Worm (Caenorhabditis elegans) whole organism, L3 larva: ENCODE results near the gene mip-2.

Experiments
- R02D3.7 ChIP-seq: fragments of 150-350 bp; optimal IDR thresholded peaks from 2 replicates; lab custom pipeline; 2014; ENCODE audit warnings: missing biosample characterization, missing genetic modification characterization
- ZK546.5 ChIP-seq: sonication (generic microtip); optimal IDR thresholded peaks from 2 replicates; lab custom pipeline; 2017; ENCODE audit warnings: missing biosample characterization, missing genetic modification characterization
- ceh-28 ChIP-seq: fragments of 150-350 bp; optimal IDR thresholded peaks from 2 replicates; lab custom pipeline; 2014; ENCODE audit warnings: missing biosample characterization, missing genetic modification reagents, missing genetic modification characterization
- ceh-82 ChIP-seq: fragments of 150-350 bp; optimal IDR thresholded peaks from 2 replicates; lab custom pipeline; 2014; ENCODE audit warnings: missing biosample characterization, missing genetic modification characterization
- ceh-9 ChIP-seq: sonication (generic microtip); optimal IDR thresholded peaks from 2 replicates; lab custom pipeline; 2018; ENCODE audit warnings: missing biosample characterization, missing genetic modification characterization
- daf-12 ChIP-seq: fragments of 150-350 bp; optimal IDR thresholded peaks from 2 replicates; lab custom pipeline; 2014; ENCODE audit warnings: missing biosample characterization, missing genetic modification reagents, missing genetic modification characterization
- egl-27 ChIP-seq: sonication (generic microtip); optimal IDR thresholded peaks from 4 replicates; lab custom pipeline; 2017; ENCODE audit warnings: missing biosample characterization, missing genetic modification reagents, missing genetic modification characterization
- egl-5 ChIP-seq: fragments of 150-350 bp; optimal IDR thresholded peaks from 2 replicates; lab custom pipeline; 2017; ENCODE audit warnings: missing biosample characterization, missing genetic modification reagents, missing genetic modification characterization, inconsistent platforms
- elt-3 ChIP-seq, 3 experiments: fragments of 150-350 bp in 1 of 3; sonication (generic microtip) in 2 of 3; optimal IDR thresholded peaks; 2 replicates in 2 of 3; 4 replicates in 1 of 3; lab custom pipeline; 2014 to 2017; ENCODE audit warnings: missing biosample characterization in 3 of 3, missing genetic modification characterization in 3 of 3
- eor-1 ChIP-seq, 2 experiments: fragments of 150-350 bp; optimal IDR thresholded peaks; 2 replicates each; lab custom pipeline; 2014 to 2018; ENCODE audit warnings: missing biosample characterization in 2 of 2, missing genetic modification characterization in 2 of 2
- fkh-10 ChIP-seq: sonication (generic microtip); optimal IDR thresholded peaks from 2 replicates; lab custom pipeline; 2017; ENCODE audit warnings: missing biosample characterization, missing genetic modification reagents, missing genetic modification characterization
- fkh-2 ChIP-seq: fragments of 150-350 bp; optimal IDR thresholded peaks from 2 replicates; lab custom pipeline; 2014; ENCODE audit warnings: missing biosample characterization, missing genetic modification reagents, missing genetic modification characterization
- fos-1 ChIP-seq: fragments of 150-350 bp; optimal IDR thresholded peaks from 2 replicates; lab custom pipeline; 2014; ENCODE audit warnings: missing biosample characterization, missing genetic modification characterization
- hmg-11 ChIP-seq: sonication (generic microtip); optimal IDR thresholded peaks from 2 replicates; lab custom pipeline; 2016; ENCODE audit warnings: missing genetic modification characterization, missing compliant biosample characterization
- jun-1 ChIP-seq: fragments of 150-350 bp; optimal IDR thresholded peaks from 2 replicates; lab custom pipeline; 2014; ENCODE audit warnings: missing biosample characterization, missing genetic modification reagents, missing genetic modification characterization
- lin-15B ChIP-seq: fragments of 150-350 bp; optimal IDR thresholded peaks from 2 replicates; lab custom pipeline; 2014; ENCODE audit warnings: missing biosample characterization, missing genetic modification characterization
- lin-39 ChIP-seq: fragments of 150-350 bp; optimal IDR thresholded peaks from 2 replicates; lab custom pipeline; 2018; ENCODE audit warnings: missing biosample characterization, missing genetic modification reagents, missing genetic modification characterization
- mdl-1 ChIP-seq: fragments of 150-350 bp; optimal IDR thresholded peaks from 2 replicates; lab custom pipeline; 2014; ENCODE audit warnings: missing biosample characterization, missing genetic modification characterization
- mml-1 ChIP-seq: fragments of 150-350 bp; sonication (generic microtip); optimal IDR thresholded peaks from 3 replicates; lab custom pipeline; 2014; ENCODE audit warnings: missing biosample characterization, missing genetic modification characterization
- nhr-12 ChIP-seq: fragments of 150-350 bp; optimal IDR thresholded peaks from 2 replicates; lab custom pipeline; 2014; ENCODE audit warnings: missing biosample characterization, missing genetic modification characterization
- nhr-23 ChIP-seq: fragments of 150-350 bp; optimal IDR thresholded peaks from 2 replicates; lab custom pipeline; 2014; ENCODE audit warnings: missing biosample characterization, missing genetic modification reagents, missing genetic modification characterization
- nhr-237 ChIP-seq: fragments of 150-350 bp; optimal IDR thresholded peaks from 2 replicates; lab custom pipeline; 2014; ENCODE audit warnings: missing biosample characterization, missing genetic modification characterization
- nhr-25 ChIP-seq: sonication (generic microtip); optimal IDR thresholded peaks from 2 replicates; lab custom pipeline; 2017; ENCODE audit warnings: missing biosample characterization, missing genetic modification characterization
- nhr-28 ChIP-seq: fragments of 150-350 bp; optimal IDR thresholded peaks from 2 replicates; lab custom pipeline; 2014; ENCODE audit warnings: missing biosample characterization, missing genetic modification characterization
- nhr-43 ChIP-seq: sonication (generic microtip); optimal IDR thresholded peaks from 2 replicates; lab custom pipeline; 2016; ENCODE audit warnings: mild to moderate bottlenecking, missing genetic modification characterization, missing compliant biosample characterization; ENCODE audit not compliant: poor library complexity, severe bottlenecking
- nhr-67 ChIP-seq: fragments of 150-350 bp; optimal IDR thresholded peaks from 2 replicates; lab custom pipeline; 2014; ENCODE audit warnings: missing biosample characterization, missing genetic modification characterization
- nhr-76 ChIP-seq: fragments of 150-350 bp; sonication (generic microtip); optimal IDR thresholded peaks from 5 replicates; lab custom pipeline; 2014; ENCODE audit warnings: missing biosample characterization, missing genetic modification characterization
- pqm-1 ChIP-seq: fragments of 150-350 bp; optimal IDR thresholded peaks from 2 replicates; lab custom pipeline; 2017; ENCODE audit warnings: missing biosample characterization, missing genetic modification characterization, inconsistent platforms
- sea-2 ChIP-seq: fragments of 150-350 bp; sonication (generic microtip); optimal IDR thresholded peaks from 4 replicates; lab custom pipeline; 2014; ENCODE audit warnings: missing biosample characterization, missing genetic modification reagents, missing genetic modification characterization
- snpc-4 ChIP-seq: fragments of 150-350 bp; optimal IDR thresholded peaks from 2 replicates; lab custom pipeline; 2014; ENCODE audit warnings: missing biosample characterization, missing genetic modification characterization
- unc-39 ChIP-seq: sonication (generic microtip); optimal IDR thresholded peaks from 4 replicates; lab custom pipeline; 2017; ENCODE audit warnings: missing biosample characterization, missing genetic modification characterization
- unc-62 ChIP-seq: fragments of 150-350 bp; sonication (generic microtip); optimal IDR thresholded peaks from 4 replicates; lab custom pipeline; 2014; ENCODE audit warnings: missing biosample characterization, missing genetic modification reagents, missing genetic modification characterization
- ztf-11 ChIP-seq: fragments of 150-350 bp; optimal IDR thresholded peaks from 2 replicates; lab custom pipeline; 2014; ENCODE audit warnings: missing biosample characterization, missing genetic modification characterization
- ztf-4 ChIP-seq: fragments of 150-350 bp; optimal IDR thresholded peaks from 2 replicates; lab custom pipeline; 2014; ENCODE audit warnings: missing biosample characterization, missing genetic modification characterization

The mip-2 gene

DNA sequence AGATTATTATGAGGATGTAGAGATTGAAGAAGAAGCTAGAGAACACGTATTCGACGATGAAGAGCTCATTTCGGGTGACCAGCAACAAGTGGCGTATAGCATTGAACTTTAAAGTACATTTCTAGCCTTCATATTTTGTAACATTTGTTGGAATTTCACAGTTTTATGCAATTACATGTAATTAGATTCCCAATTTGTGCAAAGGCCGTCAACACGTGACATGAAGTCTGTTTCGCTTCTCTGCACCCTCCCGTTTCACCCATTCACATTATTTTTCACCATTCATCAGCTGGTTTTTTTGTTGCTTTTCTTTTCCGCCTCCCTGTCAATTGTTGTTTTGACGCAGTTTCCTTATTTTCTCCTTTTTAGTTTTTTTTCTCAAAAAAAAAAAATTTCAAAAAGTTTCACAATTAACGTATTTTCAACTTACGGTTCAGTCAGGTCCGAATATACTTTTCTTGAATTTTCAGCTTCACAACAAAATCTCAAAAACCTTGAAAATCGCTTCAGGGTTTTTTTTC, 44.6 kb downstream of the mip-2 start, which contains the start of gene sde-2:
Gene sde-2 (plus strand): TSS at position 471 of the 521 bp plus-strand sequence.
- peak; percentile 4 for TF ChIP-seq lin-39 (tag; lab: Kevin White, UChicago)
- TF ChIP-seq fos-1 (tag; lab: Kevin White, UChicago), result no peak
- peak; percentile 35 for TF ChIP-seq egl-5
- TF ChIP-seq, all 47 proteins: peak for 2

ce11 chrV:13625517-13626097, 46.2 kb downstream of the mip-2 start, which contains the start of the genes nduv-2 and F53F4.12:
nduv-2 (minus strand) TSS chrV:13625567.
F53F4.12 (plus strand) TSS chrV:13626047.
- peak; percentile 86 for TF ChIP-seq R02D3.7 (tag; lab: Kevin White, UChicago)
- no peak for TF ChIP-seq lin-39 (tag; lab: Kevin White, UChicago)
- TF ChIP-seq snpc-4 (tag; lab: Kevin White, UChicago), result peak; percentile 13
- TF ChIP-seq hmg-11 (tag; lab: Kevin White, UChicago), result peak; percentile 64
- peak; percentile 10 for TF ChIP-seq nhr-25 (tag; lab: Kevin White, UChicago)
- peak; percentile 89 for TF ChIP-seq lin-15B (tag; lab: Kevin White, UChicago)
- TF ChIP-seq egl-27 (tag; lab: Kevin White, UChicago), result no peak
- TF ChIP-seq pqm-1, result peak; percentile 1

ce11 chrV:13624424-13624823, 47.3 kb downstream of the mip-2 start, which contains the start of gene F53F4.11:
F53F4.11 (minus strand) TSS chrV:13624524.
- no peak for TF ChIP-seq mml-1 (tag; lab: Kevin White, UChicago)
- no peak for TF ChIP-seq nhr-237 (tag; lab: Kevin White, UChicago)
- no peak for TF ChIP-seq ztf-4 (tag; lab: Kevin White, UChicago)
- no peak for TF ChIP-seq ceh-9
- no peak for TF ChIP-seq ztf-11 (tag; lab: Kevin White, UChicago)
- TF ChIP-seq mdl-1 (tag; lab: Kevin White, UChicago), result no peak

ce11 chrV:13621720-13622119, 50.0 kb downstream of the mip-2 start, which contains the start of gene F53F4.16:
F53F4.16 (minus strand) TSS chrV:13621820.
- TF ChIP-seq nhr-23 (tag; lab: Kevin White, UChicago) (no peak), jun-1 (tag; lab: Kevin White, UChicago) (no peak), egl-27 (tag; lab: Kevin White, UChicago) (no peak), nhr-12 (tag; lab: Kevin White, UChicago) (no peak), fkh-10 (GFP tag; lab: Kevin White, UChicago) (no peak), ceh-28 (tag; lab: Kevin White, UChicago) (no peak), sea-2 (GFP tag; lab: Kevin White, UChicago) (no peak), unc-62 (GFP tag; lab: Kevin White, UChicago) (no peak), ZK546.5 (tag; lab: Kevin White, UChicago) (no peak), eor-1 (tag; optimal IDR thresholded peaks at IDR 0.05; lab: Kevin White, UChicago) (no peak), unc-39 (tag; lab: Kevin White, UChicago) (no peak), mdl-1 (tag; lab: Kevin White, UChicago) (no peak), fkh-2 (tag; lab: Kevin White, UChicago) (no peak), hmg-11 (tag; lab: Kevin White, UChicago) (no peak), snpc-4 (tag; lab: Kevin White, UChicago) (no peak), daf-12 (tag; lab: Kevin White, UChicago) (no peak), mml-1 (tag; lab: Kevin White, UChicago) (no peak), nhr-28 (tag; lab: Kevin White, UChicago) (no peak), nhr-43 (tag; lab: Kevin White, UChicago) (no peak)

- TF ChIP-seq daf-12 (tag; lab: Kevin White, UChicago), result no peak
- TF ChIP-seq elt-3 (tag; optimal IDR thresholded peaks at IDR 0.05; lab: Kevin White, UChicago), result no peak
- no peak for TF ChIP-seq fkh-10 (GFP tag; lab: Kevin White, UChicago)
- no peak for TF ChIP-seq nhr-25 (tag; lab: Kevin White, UChicago)
- TF ChIP-seq nhr-23 (tag; lab: Kevin White, UChicago), result no peak
- TF ChIP-seq nhr-76 (tag; lab: Kevin White, UChicago), result no peak
- no peak for TF ChIP-seq ceh-82
- TF ChIP-seq nhr-67 (tag; lab: Kevin White, UChicago), result no peak
- TF ChIP-seq, all 47 proteins: peak for 0
Observed at ce11 chrV:13620676-13621075, 51.1 kb downstream of the mip-2 start, which contains the start of gene F53F4.15. F53F4.15 (plus strand) TSS chrV:13620976.
